Fruit fly (Drosophila melanogaster): Measurements from ENCODE around the gene b.
A peak's percentile ranks its signal among the peaks of the same experiment; 100 is the strongest.

The b gene

DNA sequence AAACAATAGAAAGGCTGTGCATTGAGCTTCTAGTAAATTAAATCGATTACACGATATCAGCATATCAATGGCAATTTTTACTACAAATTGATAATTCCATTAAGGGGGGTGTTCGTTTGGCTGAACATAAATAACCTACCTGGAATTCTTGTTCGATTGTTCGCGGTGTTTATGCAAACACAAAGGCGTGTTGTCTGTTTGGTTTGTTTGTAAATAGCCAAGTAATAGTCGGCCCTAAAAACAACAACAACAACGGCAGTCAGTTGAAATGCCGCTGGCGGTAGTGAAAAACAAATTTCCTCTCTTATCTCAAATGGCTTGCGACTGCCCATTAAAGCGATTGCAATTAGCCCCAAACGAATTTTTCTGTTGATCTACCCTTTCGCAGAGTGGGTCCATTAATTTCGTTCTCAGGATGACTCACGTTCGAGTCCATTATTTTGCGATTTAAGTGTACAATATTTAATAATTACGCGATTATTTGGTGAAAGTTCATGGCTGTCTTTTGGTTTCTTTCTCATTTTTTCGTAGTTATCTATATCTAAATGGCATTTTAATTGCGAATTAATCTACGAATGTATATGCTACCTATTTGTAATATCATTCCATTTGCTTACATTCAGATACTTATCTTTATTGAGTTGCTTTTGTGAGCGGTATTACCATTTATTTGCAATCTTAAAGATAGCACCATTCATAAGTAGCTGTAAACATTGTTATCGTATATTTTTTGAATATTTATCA, 17.8 kb downstream of the b start (continued):
- peak; percentile 9 for TF ChIP-seq CG2875 (GFP tag; optimal IDR thresholded peaks at IDR 0.05)
- TF ChIP-seq Vsx1 (GFP tag; optimal IDR thresholded peaks at IDR 0.05), result peak; percentile 23
- no peak for TF ChIP-seq CG11696 (GFP tag; IDR thresholded peaks at IDR 0.05)
- no peak for TF ChIP-seq Sox102F (GFP tag; optimal IDR thresholded peaks at IDR 0.05)
- TF ChIP-seq cg (GFP tag; optimal IDR thresholded peaks at IDR 0.05), result no peak
- no peak for TF ChIP-seq CG2889 (GFP tag; IDR thresholded peaks at IDR 0.05)
- peak; percentile 38 for TF ChIP-seq CG3838 (GFP tag; optimal IDR thresholded peaks at IDR 0.05)
- no peak for TF ChIP-seq CG4707 (GFP tag; optimal IDR thresholded peaks at IDR 0.05)
- no peak for TF ChIP-seq Dip3 (GFP tag; optimal IDR thresholded peaks at IDR 0.05)
- TF ChIP-seq en (GFP tag; optimal IDR thresholded peaks at IDR 0.05), result no peak
- no peak for TF ChIP-seq CG7372 (GFP tag; IDR thresholded peaks at IDR 0.05)
- TF ChIP-seq Deaf1 (tag; optimal IDR thresholded peaks at IDR 0.05), result no peak
- TF ChIP-seq hkb (optimal IDR thresholded peaks at IDR 0.05), result no peak
- TF ChIP-seq hkb (GFP tag; IDR thresholded peaks at IDR 0.05), result peak; percentile 34; the same call in 1 of the 2 replicates
- TF ChIP-seq pfk (GFP tag; optimal IDR thresholded peaks at IDR 0.05), result no peak
- no peak for TF ChIP-seq CkIIα-i1 (GFP tag; IDR thresholded peaks at IDR 0.05)
- TF ChIP-seq grau (tag; optimal IDR thresholded peaks at IDR 0.05), result peak; percentile 40
- TF ChIP-seq CG8089 (GFP tag; optimal IDR thresholded peaks at IDR 0.05), result peak; percentile 9
- no peak for TF ChIP-seq CG30431 (GFP tag; optimal IDR thresholded peaks at IDR 0.05)
- TF ChIP-seq dmrt99B (tag; optimal IDR thresholded peaks at IDR 0.05), result peak; percentile 37
- TF ChIP-seq da (GFP tag; optimal IDR thresholded peaks at IDR 0.05), result no peak
- no peak for TF ChIP-seq Sox100B (GFP tag; optimal IDR thresholded peaks at IDR 0.05)
- TF ChIP-seq B-H2 (GFP tag; optimal IDR thresholded peaks at IDR 0.05), result no peak
- no peak for TF ChIP-seq CG12299 (tag; optimal IDR thresholded peaks at IDR 0.05)
- TF ChIP-seq CG10209 (GFP tag; optimal IDR thresholded peaks at IDR 0.05), result peak; percentile 16
- no peak for TF ChIP-seq CG6175 (GFP tag; IDR thresholded peaks at IDR 0.05)
- TF ChIP-seq luna (GFP tag; optimal IDR thresholded peaks at IDR 0.05), result no peak
- peak; percentile 1 for TF ChIP-seq CG9437 (GFP tag; optimal IDR thresholded peaks at IDR 0.05)
- TF ChIP-seq CTCF (GFP tag; optimal IDR thresholded peaks at IDR 0.05), result no peak
- TF ChIP-seq CG12942 (GFP tag; optimal IDR thresholded peaks at IDR 0.05), result peak; percentile 33
- peak; percentile 4 for TF ChIP-seq Asciz (GFP tag; optimal IDR thresholded peaks at IDR 0.05)
- TF ChIP-seq CG10147 (GFP tag; optimal IDR thresholded peaks at IDR 0.05), result no peak
- TF ChIP-seq crc (GFP tag; optimal IDR thresholded peaks at IDR 0.05), result no peak
- no peak for TF ChIP-seq fru (optimal IDR thresholded peaks at IDR 0.05)
- no peak for TF ChIP-seq pb (GFP tag; optimal IDR thresholded peaks at IDR 0.05)
- no peak for TF ChIP-seq CG6272 (GFP tag; IDR thresholded peaks at IDR 0.05)
- TF ChIP-seq BEAF-32 (GFP tag; optimal IDR thresholded peaks at IDR 0.05), result no peak
- no peak for TF ChIP-seq eve (GFP tag; optimal IDR thresholded peaks at IDR 0.05)
- no peak for TF ChIP-seq CG11093 (GFP tag; IDR thresholded peaks at IDR 0.05)
- TF ChIP-seq HLH4C (GFP tag; IDR thresholded peaks at IDR 0.05; ENCODE audit: partially characterized antibody), result no peak
- no peak for TF ChIP-seq CG2129 (GFP tag; IDR thresholded peaks at IDR 0.05; ENCODE audit: partially characterized antibody)
- TF ChIP-seq CG13775 (GFP tag; optimal IDR thresholded peaks at IDR 0.05), result no peak
- TF ChIP-seq YL-1 (GFP tag; optimal IDR thresholded peaks at IDR 0.05), result no peak
- peak; percentile 42; the same call in 1 of the 2 replicates for TF ChIP-seq CG9932 (GFP tag; IDR thresholded peaks at IDR 0.05)
- TF ChIP-seq Fer1 (GFP tag; optimal IDR thresholded peaks at IDR 0.05), result peak; percentile 39
- no peak for TF ChIP-seq vvl (GFP tag; IDR thresholded peaks at IDR 0.05)
- no peak for TF ChIP-seq D (optimal IDR thresholded peaks at IDR 0.05)
- TF ChIP-seq D (GFP tag; optimal IDR thresholded peaks at IDR 0.05), result no peak
- no peak for TF ChIP-seq CG6813 (GFP tag; optimal IDR thresholded peaks at IDR 0.05)
- TF ChIP-seq Fer3 (tag; optimal IDR thresholded peaks at IDR 0.05), result peak; percentile 8
- no peak for TF ChIP-seq repo (GFP tag; optimal IDR thresholded peaks at IDR 0.05)
- no peak for TF ChIP-seq z (GFP tag; IDR thresholded peaks at IDR 0.05)

All from whole organism, embryonic.